Fruit fly (Drosophila melanogaster) whole organism: ENCODE measurements around the gene TTLL1A.

Experiments
- CG8478 ChIP-seq: fragments of >200 bp; optimal IDR thresholded peaks from 2 replicates; lab custom pipeline; 2018; ENCODE audit warnings: inconsistent platforms
- Dll ChIP-seq: fragments of >200 bp; optimal IDR thresholded peaks from 2 replicates; lab custom pipeline; 2017
- EcR ChIP-seq, 2 experiments: fragments of >200 bp; optimal IDR thresholded peaks; 2 replicates each; lab custom pipeline; 2017; ENCODE audit warnings: missing biosample characterization in 2 of 2, missing genetic modification characterization in 2 of 2, missing genetic modification reagents in 2 of 2
- pan ChIP-seq: fragments of >200 bp; optimal IDR thresholded peaks from 2 replicates; lab custom pipeline; 2017
- psq ChIP-seq: fragments of >200 bp; optimal IDR thresholded peaks from 2 replicates; lab custom pipeline; 2017
- usp ChIP-seq: fragments of >200 bp; optimal IDR thresholded peaks from 2 replicates; lab custom pipeline; 2017; ENCODE audit warnings: missing biosample characterization, missing genetic modification characterization, mixed read lengths

The TTLL1A gene

DNA sequence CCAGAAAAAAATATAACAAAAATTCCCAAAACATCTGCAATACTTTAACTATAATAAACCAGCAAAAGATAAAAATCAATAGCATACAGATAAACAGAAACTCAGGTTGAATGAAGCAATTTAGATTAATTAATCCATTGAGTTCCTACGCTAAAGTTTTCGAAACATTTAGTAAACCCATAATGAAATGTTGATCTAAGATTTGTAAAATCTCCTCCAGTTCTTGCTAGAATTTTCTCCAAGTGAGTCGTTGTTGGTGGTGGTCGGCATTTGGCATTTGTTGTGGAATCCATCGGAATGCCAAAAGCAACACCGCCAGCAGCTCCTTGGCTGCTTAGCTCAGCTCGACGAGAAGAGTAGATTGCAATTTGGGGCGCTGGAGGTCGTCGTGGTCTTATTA, 14.2 kb downstream of the TTLL1A start:
- TF ChIP-seq EcR (GFP tag; optimal IDR thresholded peaks at IDR 0.05; lab: Kevin White, UChicago), result no peak
- no peak for TF ChIP-seq pan (lab: Kevin White, UChicago)
- TF ChIP-seq usp (GFP tag; lab: Kevin White, UChicago), result no peak
- no peak for TF ChIP-seq Dll (lab: Kevin White, UChicago)
- no peak for TF ChIP-seq psq
- TF ChIP-seq CG8478 (lab: Kevin White, UChicago), result no peak

dm6 chrX:17187495-17187894, 14.9 kb downstream of the TTLL1A start:
- TF ChIP-seq Dll (lab: Kevin White, UChicago) (no peak), pan (lab: Kevin White, UChicago) (no peak), usp (GFP tag; lab: Kevin White, UChicago) (no peak), EcR (GFP tag; optimal IDR thresholded peaks at IDR 0.05; lab: Kevin White, UChicago) (no peak), psq (no peak), CG8478 (lab: Kevin White, UChicago) (no peak)

DNA sequence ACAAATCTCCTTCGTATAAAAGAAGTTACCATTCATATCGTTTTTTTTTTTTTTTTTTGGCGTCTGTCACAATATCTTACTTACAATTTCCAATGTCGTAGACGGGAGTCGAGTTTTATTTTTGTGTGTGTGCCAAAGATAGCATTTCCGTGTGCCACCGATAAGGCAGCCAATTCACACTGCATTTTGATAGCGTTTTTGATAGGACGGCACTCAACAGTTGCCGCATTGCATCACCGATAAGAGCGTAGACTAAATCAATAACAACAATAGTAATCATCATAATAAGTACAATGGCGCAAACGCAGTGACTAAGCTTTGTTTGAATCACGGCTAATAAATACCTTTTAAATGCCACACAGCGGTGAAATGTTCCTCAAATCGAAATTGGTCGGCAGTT, 16.0 kb downstream of the TTLL1A start:
- no peak for TF ChIP-seq usp (GFP tag; lab: Kevin White, UChicago)
- no peak for TF ChIP-seq pan (lab: Kevin White, UChicago)

DNA sequence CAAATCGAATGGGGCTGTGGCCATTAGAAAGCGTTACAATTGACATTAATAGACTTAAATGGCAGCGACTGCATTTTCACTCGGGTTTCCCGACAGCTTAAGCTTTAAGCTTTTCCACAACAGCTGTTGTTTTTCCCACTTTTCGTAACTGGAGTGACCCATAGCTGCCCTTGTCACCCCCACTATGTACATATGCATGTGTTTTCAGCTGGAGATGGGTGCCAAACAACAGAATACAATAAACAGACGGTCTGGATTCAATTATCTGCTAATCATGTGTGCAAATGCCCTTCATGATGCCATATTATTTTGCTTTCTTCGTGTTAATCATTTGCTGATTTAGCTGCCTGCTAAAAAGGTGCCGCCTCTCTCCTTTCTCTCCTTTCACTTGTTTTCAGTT, 18.9 kb downstream of the TTLL1A start:
- TF ChIP-seq pan (lab: Kevin White, UChicago), result no peak
- TF ChIP-seq CG8478 (lab: Kevin White, UChicago), result no peak
- no peak for TF ChIP-seq usp (GFP tag; lab: Kevin White, UChicago)
- TF ChIP-seq EcR (GFP tag; optimal IDR thresholded peaks at IDR 0.05; lab: Kevin White, UChicago), result no peak

DNA sequence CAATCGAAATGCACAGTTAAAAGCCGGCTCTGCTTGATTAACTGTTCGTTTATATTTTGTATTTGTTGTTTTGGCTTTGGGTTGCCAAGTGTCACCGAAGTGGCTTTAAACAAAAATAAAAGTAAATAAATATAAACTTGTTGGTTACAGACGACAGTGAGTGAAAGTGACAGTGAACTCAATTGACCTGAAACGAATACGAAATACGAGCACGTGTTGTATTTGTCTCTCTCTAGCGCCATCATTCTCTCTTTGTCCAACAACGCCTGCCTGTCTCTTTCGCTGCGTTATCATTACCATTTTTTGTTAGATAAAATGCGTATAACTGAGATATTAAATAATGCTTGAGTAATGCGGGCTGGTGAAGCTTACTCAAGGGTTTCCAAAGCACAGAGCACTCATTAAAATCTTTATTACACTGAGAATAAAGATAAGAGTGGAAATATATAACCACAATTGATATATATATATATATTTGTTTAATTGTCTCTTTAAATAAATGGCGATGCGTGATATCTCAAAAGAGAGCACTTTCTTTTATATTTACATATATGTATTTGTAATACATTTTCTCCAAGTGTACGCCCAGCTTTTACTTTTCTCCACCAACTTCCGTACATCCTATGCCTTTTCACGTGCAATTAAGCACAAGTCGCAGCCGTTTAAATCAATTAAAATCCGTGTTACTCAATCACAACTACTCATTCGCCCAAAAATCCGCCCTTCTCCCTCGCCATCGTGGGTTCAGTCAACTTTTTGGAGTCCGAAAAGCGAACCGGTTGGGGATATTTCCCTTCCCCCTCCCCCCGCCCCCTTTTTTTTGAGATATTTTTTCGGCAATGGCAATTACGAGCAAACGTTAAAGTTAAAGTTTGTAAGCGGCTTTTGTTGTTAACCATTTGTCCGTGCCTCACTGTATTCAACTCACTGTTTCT, 20.9 kb downstream of the TTLL1A start:
- no peak for TF ChIP-seq psq
- no peak for TF ChIP-seq pan (lab: Kevin White, UChicago)
- no peak for TF ChIP-seq CG8478 (lab: Kevin White, UChicago)
- TF ChIP-seq EcR (GFP tag; optimal IDR thresholded peaks at IDR 0.05; lab: Kevin White, UChicago), result no peak
- TF ChIP-seq usp (GFP tag; lab: Kevin White, UChicago), result no peak
- no peak for TF ChIP-seq Dll (lab: Kevin White, UChicago)

- no peak for TF ChIP-seq Dll (lab: Kevin White, UChicago)
- TF ChIP-seq pan (lab: Kevin White, UChicago), result no peak
- TF ChIP-seq psq, result no peak
- no peak for TF ChIP-seq usp (GFP tag; lab: Kevin White, UChicago)
- no peak for TF ChIP-seq CG8478 (lab: Kevin White, UChicago)
- TF ChIP-seq EcR (GFP tag; optimal IDR thresholded peaks at IDR 0.05; lab: Kevin White, UChicago), result no peak
These were observed 21.9 kb downstream of the TTLL1A start for dm6 chrX:17180523-17180922.

DNA sequence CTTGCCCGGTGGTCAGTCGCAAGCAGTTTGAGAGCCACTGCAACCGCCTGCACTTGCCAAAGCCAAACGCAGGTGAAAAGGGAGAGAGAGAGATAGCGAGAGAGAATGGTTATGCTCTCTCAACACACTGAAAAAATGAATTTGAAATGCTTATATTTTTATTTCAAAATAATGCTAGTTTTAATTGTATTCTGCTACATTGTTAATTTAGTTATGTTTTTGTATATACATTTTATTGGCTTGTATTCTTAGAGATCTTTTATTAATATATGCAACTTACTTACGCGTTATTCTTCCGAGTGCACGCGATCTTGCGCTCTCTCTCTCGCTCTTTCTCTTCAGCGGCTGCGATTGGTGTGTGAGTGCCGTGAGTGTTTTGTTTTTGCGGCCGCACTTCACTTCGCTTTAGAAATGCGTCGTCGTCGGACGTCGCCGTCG, 23.9 kb downstream of the TTLL1A start:
- TF ChIP-seq pan (lab: Kevin White, UChicago), result no peak
- peak; percentile 67 for TF ChIP-seq Dll (lab: Kevin White, UChicago)
- TF ChIP-seq psq, result no peak

DNA sequence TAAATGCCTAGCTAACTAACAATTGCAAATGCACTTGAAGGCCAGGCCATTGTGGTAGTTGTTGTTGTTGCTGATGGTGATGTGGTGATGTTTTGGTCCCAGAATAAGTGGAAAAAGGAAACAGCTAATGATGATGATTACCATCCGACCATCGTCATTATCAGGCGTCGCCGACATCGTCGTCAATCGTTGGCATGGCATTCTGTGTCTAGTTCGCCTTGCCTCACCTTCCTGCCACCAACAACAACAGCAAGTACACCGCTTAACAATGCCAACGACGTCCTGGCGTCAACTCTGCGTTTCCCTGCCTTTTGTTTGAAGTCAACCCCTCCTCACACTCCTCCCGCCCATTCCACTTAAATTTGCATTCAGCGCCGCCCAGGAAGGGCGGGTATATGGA, 24.8 kb downstream of the TTLL1A start:
- no peak for TF ChIP-seq EcR (GFP tag; optimal IDR thresholded peaks at IDR 0.05; lab: Kevin White, UChicago)
- TF ChIP-seq usp (GFP tag; lab: Kevin White, UChicago), result no peak
- no peak for TF ChIP-seq CG8478 (lab: Kevin White, UChicago)
- TF ChIP-seq Dll (lab: Kevin White, UChicago), result no peak
- no peak for TF ChIP-seq pan (lab: Kevin White, UChicago)

DNA sequence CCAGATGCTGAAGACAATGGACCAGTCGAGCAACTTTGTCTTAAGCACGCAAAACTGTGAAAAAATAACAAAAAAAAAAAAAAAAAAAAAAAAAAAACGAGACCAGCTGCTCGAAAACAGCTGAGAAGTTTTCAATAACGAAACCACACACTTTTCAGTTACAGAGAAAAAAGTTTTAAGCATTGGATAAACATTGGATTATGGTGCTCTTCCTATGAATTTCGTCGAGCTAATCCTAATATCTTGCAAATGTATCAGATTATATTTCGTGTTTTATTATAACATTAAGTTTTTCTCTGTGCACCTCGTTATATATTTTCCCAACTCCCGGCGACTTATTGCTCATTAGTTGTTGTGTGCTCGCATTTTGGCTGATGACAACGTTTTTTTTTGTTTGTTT, 25.9 kb downstream of the TTLL1A start:
- TF ChIP-seq pan (lab: Kevin White, UChicago), result no peak
- no peak for TF ChIP-seq Dll (lab: Kevin White, UChicago)

DNA sequence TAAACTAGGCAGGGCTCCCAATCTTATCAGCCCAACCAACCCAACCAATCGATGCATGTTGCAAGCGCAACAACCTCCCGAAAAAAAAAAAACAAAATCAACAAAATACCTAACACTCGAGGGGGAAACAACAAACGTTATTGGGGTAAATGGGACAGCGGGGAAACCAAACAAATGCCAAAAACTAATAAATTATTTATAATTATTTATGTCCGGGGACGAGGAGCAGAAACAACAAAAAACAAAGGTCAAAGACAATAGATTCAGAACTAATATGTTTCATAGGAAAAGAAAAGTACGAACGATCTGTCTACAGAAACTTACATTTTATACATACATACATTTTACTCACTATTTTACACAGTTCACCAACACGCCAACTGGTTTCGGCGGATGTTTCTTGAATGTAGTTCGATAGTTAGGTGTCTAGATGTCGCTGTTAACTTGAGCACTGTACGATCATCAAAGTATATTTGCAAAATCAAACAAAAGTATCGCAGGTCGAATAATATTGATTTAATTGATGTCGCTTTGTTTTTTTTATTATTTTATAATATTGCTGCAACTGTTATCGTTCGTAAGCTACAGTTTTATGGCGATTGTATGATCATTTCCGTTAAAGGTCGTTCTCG, 26.7 kb downstream of the TTLL1A start:
- no peak for TF ChIP-seq CG8478 (lab: Kevin White, UChicago)
- TF ChIP-seq usp (GFP tag; lab: Kevin White, UChicago), result no peak

DNA sequence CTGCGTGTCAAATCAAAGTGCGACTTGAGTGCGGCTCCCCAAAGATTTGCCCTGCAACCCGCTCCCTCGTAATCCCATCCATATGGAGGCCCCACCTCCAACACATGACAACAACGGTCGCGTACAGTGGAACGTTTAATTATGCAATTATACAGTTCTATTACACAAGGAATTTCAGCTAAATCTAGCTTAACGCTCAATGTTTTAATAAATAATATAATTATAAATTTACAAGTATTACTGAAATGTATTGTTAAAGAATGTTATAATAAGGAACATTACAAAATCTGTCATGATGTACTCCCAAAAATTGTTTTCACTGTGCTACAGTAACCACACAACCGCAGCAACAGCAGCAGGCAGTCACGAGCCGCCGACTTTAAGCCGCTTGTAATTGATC, 28.3 kb downstream of the TTLL1A start:
- TF ChIP-seq CG8478 (lab: Kevin White, UChicago), result no peak
- TF ChIP-seq pan (lab: Kevin White, UChicago), result no peak
- TF ChIP-seq Dll (lab: Kevin White, UChicago), result no peak

DNA sequence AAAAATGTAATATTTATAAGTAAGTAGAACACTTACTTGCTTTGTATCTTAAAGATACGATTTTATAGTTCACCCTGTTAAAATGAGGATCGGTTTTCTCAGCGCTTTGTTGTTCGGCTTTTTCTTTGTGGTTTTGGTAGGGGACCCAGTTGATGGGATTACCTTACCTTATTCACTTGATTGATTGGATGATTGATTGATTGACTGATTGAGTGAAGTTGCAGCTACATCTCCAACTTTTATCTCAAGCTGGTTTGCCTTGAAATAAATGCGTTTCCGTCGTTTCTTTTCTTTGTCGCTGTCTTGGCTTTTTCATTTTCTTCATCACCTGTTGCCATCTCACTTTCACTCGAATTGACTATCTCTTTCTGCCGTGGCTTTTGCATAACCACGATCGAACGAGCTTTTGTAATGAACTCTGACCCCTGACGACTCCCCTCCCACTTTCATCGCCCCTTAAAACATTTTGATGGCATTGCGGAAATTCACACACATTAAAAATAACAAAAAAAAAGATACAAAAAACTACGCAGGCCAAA, 29.6 kb downstream of the TTLL1A start:
- TF ChIP-seq Dll (lab: Kevin White, UChicago), result no peak
- TF ChIP-seq pan (lab: Kevin White, UChicago), result no peak
- TF ChIP-seq EcR (GFP tag; optimal IDR thresholded peaks at IDR 0.05; lab: Kevin White, UChicago), result no peak
- no peak for TF ChIP-seq usp (GFP tag; lab: Kevin White, UChicago)
- TF ChIP-seq psq, result no peak
- no peak for TF ChIP-seq CG8478 (lab: Kevin White, UChicago)
